Fruit fly (Drosophila melanogaster): ENCODE results near the gene crm.

DNA sequence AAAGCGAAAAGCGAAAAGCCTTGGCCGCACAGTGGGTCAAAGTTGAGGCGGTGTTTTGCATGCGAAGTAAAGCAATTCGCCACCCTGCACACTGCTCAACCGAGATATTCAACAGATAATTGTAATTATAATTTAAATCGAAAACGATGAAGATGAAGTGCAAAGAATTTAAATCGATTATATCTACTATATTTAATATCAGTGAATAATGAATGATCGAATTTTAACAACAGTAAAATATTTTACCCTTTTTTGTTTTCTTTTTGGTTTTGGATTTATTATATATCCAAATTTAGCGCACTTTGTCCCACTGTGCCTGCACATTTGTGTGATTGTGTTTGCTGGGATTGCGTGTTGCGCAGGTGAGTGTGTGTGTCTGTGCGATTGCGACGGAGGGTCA, 48.7 kb upstream of the crm start:
- TF ChIP-seq CG8478 (optimal IDR thresholded peaks at IDR 0.05) (no peak), CTCF (optimal IDR thresholded peaks at IDR 0.05) (no peak)
